Fruit fly (Drosophila melanogaster) whole organism, embryonic: Measurements from ENCODE around the gene QC.

ENCODE experiments used
- Aef1 ChIP-seq: fragments of 200-800 bp; sonication (Bioruptor generic); IDR thresholded peaks from 3 replicates; pipeline ENCODE4 v1.3.6; 2022; ENCODE audit warnings: missing biosample characterization, missing genetic modification characterization
- BEAF-32 ChIP-seq: fragments of 200-800 bp; sonication (Bioruptor generic); optimal IDR thresholded peaks from 3 replicates; lab custom pipeline; 2017; ENCODE audit warnings: missing biosample characterization, missing genetic modification characterization, mild to moderate bottlenecking, moderate library complexity, missing genetic modification reagents
- CG10267 ChIP-seq: fragments of 200-800 bp; sonication (Bioruptor generic); optimal IDR thresholded peaks from 2 replicates; lab custom pipeline; 2018; ENCODE audit warnings: missing biosample characterization, mild to moderate bottlenecking, missing genetic modification characterization, moderate library complexity
- CG11456 ChIP-seq: fragments of 200-800 bp; sonication (Bioruptor generic); IDR thresholded peaks from 3 replicates; pipeline ENCODE4 v1.3.6; 2022; ENCODE audit warnings: missing biosample characterization, missing genetic modification characterization
- CG11696 ChIP-seq: fragments of 200-800 bp; sonication (Bioruptor generic); IDR thresholded peaks from 2 replicates; pipeline ENCODE4 v1.3.6; 2022; ENCODE audit warnings: missing biosample characterization, missing genetic modification characterization
- CG11723 ChIP-seq: fragments of 200-800 bp; sonication (Bioruptor generic); optimal IDR thresholded peaks from 2 replicates; lab custom pipeline; 2017; ENCODE audit warnings: missing biosample characterization, mild to moderate bottlenecking, missing genetic modification characterization
- CG14965 ChIP-seq: fragments of 200-800 bp; sonication (Bioruptor generic); optimal IDR thresholded peaks from 2 replicates; lab custom pipeline; 2016; ENCODE audit warnings: missing biosample characterization, missing genetic modification characterization, borderline replicate concordance
- CG1647 ChIP-seq: fragments of 200-800 bp; sonication (Bioruptor generic); optimal IDR thresholded peaks from 3 replicates; lab custom pipeline; 2016; ENCODE audit warnings: missing biosample characterization, missing genetic modification characterization
- CG17359 ChIP-seq: fragments of 200-800 bp; sonication (Bioruptor generic); optimal IDR thresholded peaks from 3 replicates; lab custom pipeline; 2018; ENCODE audit warnings: missing biosample characterization, mild to moderate bottlenecking, missing genetic modification characterization, moderate library complexity
- CG17361 ChIP-seq: fragments of 200-800 bp; sonication (Bioruptor generic); IDR thresholded peaks from 3 replicates; pipeline ENCODE4 v1.3.6; 2022; ENCODE audit warnings: missing biosample characterization, missing genetic modification characterization
- CG18476 ChIP-seq: fragments of 200-800 bp; sonication (Bioruptor generic); optimal IDR thresholded peaks from 2 replicates; lab custom pipeline; 2016; ENCODE audit warnings: missing biosample characterization, mild to moderate bottlenecking, missing genetic modification characterization
- CG2202 ChIP-seq: fragments of 200-800 bp; sonication (Bioruptor generic); optimal IDR thresholded peaks from 2 replicates; lab custom pipeline; 2018; ENCODE audit warnings: missing biosample characterization, mild to moderate bottlenecking, missing genetic modification characterization
- CG2678 ChIP-seq: fragments of 200-800 bp; sonication (Bioruptor generic); optimal IDR thresholded peaks from 3 replicates; lab custom pipeline; 2019; ENCODE audit warnings: missing biosample characterization, mild to moderate bottlenecking, missing genetic modification characterization, moderate library complexity
- CG30020 ChIP-seq: fragments of 200-800 bp; optimal IDR thresholded peaks from 2 replicates; lab custom pipeline; 2019; ENCODE audit warnings: missing biosample characterization, mild to moderate bottlenecking, missing genetic modification characterization, moderate library complexity
- CG31441 ChIP-seq: fragments of 200-800 bp; sonication (Bioruptor generic); IDR thresholded peaks from 2 replicates; pipeline ENCODE4 v1.3.6; 2022; ENCODE audit warnings: missing biosample characterization, missing genetic modification characterization
- CG3163 ChIP-seq: fragments of 200-800 bp; sonication (Bioruptor generic); optimal IDR thresholded peaks from 3 replicates; lab custom pipeline; 2016; ENCODE audit warnings: missing biosample characterization, missing genetic modification characterization
- CG33213 ChIP-seq: fragments of 200-800 bp; sonication (Bioruptor generic); optimal IDR thresholded peaks from 3 replicates; lab custom pipeline; 2016; ENCODE audit warnings: missing biosample characterization, missing genetic modification characterization
- CG34422 ChIP-seq: fragments of 200-800 bp; sonication (Bioruptor generic); IDR thresholded peaks from 3 replicates; pipeline ENCODE4 v1.3.6; 2022; ENCODE audit warnings: missing biosample characterization, missing genetic modification characterization
- CG5180 ChIP-seq: fragments of 200-800 bp; sonication (Bioruptor generic); optimal IDR thresholded peaks from 3 replicates; lab custom pipeline; 2017; ENCODE audit warnings: missing biosample characterization, missing genetic modification characterization, mild to moderate bottlenecking, moderate library complexity, missing genetic modification reagents
- CG7271 ChIP-seq: fragments of 200-800 bp; sonication (Bioruptor generic); optimal IDR thresholded peaks from 2 replicates; lab custom pipeline; 2018; ENCODE audit warnings: missing biosample characterization, mild to moderate bottlenecking, missing genetic modification characterization, moderate library complexity
- CG7745 ChIP-seq: fragments of 200-800 bp; sonication (Bioruptor generic); optimal IDR thresholded peaks from 2 replicates; lab custom pipeline; 2018; ENCODE audit warnings: missing biosample characterization, mild to moderate bottlenecking, missing genetic modification characterization, moderate library complexity
- CoRest ChIP-seq: fragments of 200-800 bp; sonication (Bioruptor generic); optimal IDR thresholded peaks from 3 replicates; lab custom pipeline; 2018; ENCODE audit warnings: missing biosample characterization, mild to moderate bottlenecking, missing genetic modification characterization, moderate library complexity
- E2f1 ChIP-seq: fragments of 200-800 bp; sonication (Bioruptor generic); IDR thresholded peaks from 2 replicates; pipeline ENCODE4 v1.3.6; 2022; ENCODE audit warnings: missing biosample characterization, missing genetic modification characterization
- HHEX ChIP-seq: fragments of 200-800 bp; sonication (Bioruptor generic); optimal IDR thresholded peaks from 3 replicates; lab custom pipeline; 2017; ENCODE audit warnings: missing biosample characterization, mild to moderate bottlenecking, missing genetic modification characterization, missing genetic modification reagents
- HLH4C ChIP-seq: fragments of 200-800 bp; sonication (Bioruptor generic); IDR thresholded peaks from 3 replicates; pipeline ENCODE4 v1.3.6; 2022; ENCODE audit warnings: missing biosample characterization, missing genetic modification characterization; ENCODE audit not compliant: partially characterized antibody
- Hey ChIP-seq: fragments of 200-800 bp; sonication (Bioruptor generic); optimal IDR thresholded peaks from 3 replicates; lab custom pipeline; 2018; ENCODE audit warnings: missing biosample characterization, mild to moderate bottlenecking, missing genetic modification characterization
- Kr ChIP-seq: fragments of 200-800 bp; sonication (Bioruptor generic); optimal IDR thresholded peaks from 2 replicates; lab custom pipeline; 2017; ENCODE audit warnings: missing biosample characterization, mild to moderate bottlenecking, missing genetic modification characterization
- MESR4 ChIP-seq: fragments of 200-800 bp; sonication (Bioruptor generic); optimal IDR thresholded peaks from 2 replicates; lab custom pipeline; 2018; ENCODE audit warnings: missing biosample characterization, mild to moderate bottlenecking, missing genetic modification characterization, moderate library complexity
- Mad ChIP-seq: fragments of 200-800 bp; sonication (Bioruptor generic); optimal IDR thresholded peaks from 2 replicates; lab custom pipeline; 2016; ENCODE audit warnings: missing biosample characterization, missing genetic modification characterization
- NFAT ChIP-seq: fragments of 200-800 bp; sonication (Bioruptor generic); IDR thresholded peaks from 2 replicates; pipeline ENCODE4 v1.3.6; 2022; ENCODE audit warnings: missing biosample characterization, missing genetic modification characterization
- NK7.1 ChIP-seq: fragments of 200-800 bp; sonication (Bioruptor generic); optimal IDR thresholded peaks from 3 replicates; lab custom pipeline; 2016; ENCODE audit warnings: missing biosample characterization, missing genetic modification characterization
- Sox102F ChIP-seq: fragments of 200-800 bp; sonication (Bioruptor generic); optimal IDR thresholded peaks from 2 replicates; lab custom pipeline; 2018; ENCODE audit warnings: missing biosample characterization, mild to moderate bottlenecking, missing genetic modification characterization, moderate library complexity
- ato ChIP-seq: fragments of 200-800 bp; sonication (Bioruptor generic); IDR thresholded peaks from 2 replicates; pipeline ENCODE4 v1.3.6; 2022; ENCODE audit warnings: missing biosample characterization, missing genetic modification characterization; ENCODE audit not compliant: partially characterized antibody
- da ChIP-seq: fragments of 200-800 bp; sonication (Bioruptor generic); optimal IDR thresholded peaks from 2 replicates; lab custom pipeline; 2016; ENCODE audit warnings: missing biosample characterization, missing genetic modification characterization
- danr ChIP-seq: fragments of 200-800 bp; sonication (Bioruptor generic); IDR thresholded peaks from 2 replicates; pipeline ENCODE4 v1.3.6; 2022; ENCODE audit warnings: missing biosample characterization, missing genetic modification characterization
- dmrt11E ChIP-seq: fragments of 200-800 bp; sonication (Bioruptor generic); optimal IDR thresholded peaks from 3 replicates; lab custom pipeline; 2018; ENCODE audit warnings: missing biosample characterization, mild to moderate bottlenecking, missing genetic modification characterization, moderate library complexity
- emc ChIP-seq: fragments of 200-800 bp; sonication (Bioruptor generic); optimal IDR thresholded peaks from 2 replicates; lab custom pipeline; 2016; ENCODE audit warnings: missing biosample characterization, missing genetic modification characterization
- ems ChIP-seq: fragments of 200-800 bp; sonication (Bioruptor generic); optimal IDR thresholded peaks from 3 replicates; lab custom pipeline; 2016; ENCODE audit warnings: missing biosample characterization, missing genetic modification characterization
- gcm ChIP-seq: fragments of 200-800 bp; sonication (Bioruptor generic); optimal IDR thresholded peaks from 2 replicates; lab custom pipeline; 2019; ENCODE audit warnings: missing biosample characterization, mild to moderate bottlenecking, missing genetic modification characterization, moderate library complexity
- hbn ChIP-seq: fragments of 200-800 bp; sonication (Bioruptor generic); IDR thresholded peaks from 2 replicates; pipeline ENCODE4 v1.3.6; 2022; ENCODE audit warnings: missing biosample characterization, missing genetic modification characterization; ENCODE audit not compliant: partially characterized antibody
- nau ChIP-seq: fragments of 200-800 bp; sonication (Bioruptor generic); optimal IDR thresholded peaks from 3 replicates; lab custom pipeline; 2017; ENCODE audit warnings: missing biosample characterization, mild to moderate bottlenecking, missing genetic modification characterization, missing genetic modification reagents
- nerfin-1 ChIP-seq: fragments of 200-800 bp; sonication (Bioruptor generic); optimal IDR thresholded peaks from 3 replicates; lab custom pipeline; 2019; ENCODE audit warnings: missing biosample characterization, mild to moderate bottlenecking, missing genetic modification characterization, moderate library complexity
- nmo ChIP-seq: fragments of 200-800 bp; sonication (Bioruptor generic); optimal IDR thresholded peaks from 2 replicates; lab custom pipeline; 2018; ENCODE audit warnings: missing biosample characterization, mild to moderate bottlenecking, missing genetic modification characterization, moderate library complexity
- repo ChIP-seq: fragments of 200-800 bp; sonication (Bioruptor generic); optimal IDR thresholded peaks from 2 replicates; lab custom pipeline; 2016; ENCODE audit warnings: missing biosample characterization, missing genetic modification characterization
- schlank ChIP-seq: fragments of 200-800 bp; sonication (Bioruptor generic); optimal IDR thresholded peaks from 2 replicates; lab custom pipeline; 2018; ENCODE audit warnings: missing biosample characterization, mild to moderate bottlenecking, missing genetic modification characterization
- tgo ChIP-seq: fragments of 200-800 bp; sonication (Bioruptor generic); IDR thresholded peaks from 3 replicates; pipeline ENCODE4 v1.3.6; 2022; ENCODE audit warnings: missing biosample characterization, missing genetic modification characterization
- vvl ChIP-seq: fragments of 200-800 bp; sonication (Bioruptor generic); IDR thresholded peaks from 2 replicates; pipeline ENCODE4 v1.3.6; 2022; ENCODE audit warnings: missing biosample characterization, missing genetic modification characterization
- yki ChIP-seq: fragments of >200 bp; optimal IDR thresholded peaks from 3 replicates; lab custom pipeline; 2018

Gene QC

DNA sequence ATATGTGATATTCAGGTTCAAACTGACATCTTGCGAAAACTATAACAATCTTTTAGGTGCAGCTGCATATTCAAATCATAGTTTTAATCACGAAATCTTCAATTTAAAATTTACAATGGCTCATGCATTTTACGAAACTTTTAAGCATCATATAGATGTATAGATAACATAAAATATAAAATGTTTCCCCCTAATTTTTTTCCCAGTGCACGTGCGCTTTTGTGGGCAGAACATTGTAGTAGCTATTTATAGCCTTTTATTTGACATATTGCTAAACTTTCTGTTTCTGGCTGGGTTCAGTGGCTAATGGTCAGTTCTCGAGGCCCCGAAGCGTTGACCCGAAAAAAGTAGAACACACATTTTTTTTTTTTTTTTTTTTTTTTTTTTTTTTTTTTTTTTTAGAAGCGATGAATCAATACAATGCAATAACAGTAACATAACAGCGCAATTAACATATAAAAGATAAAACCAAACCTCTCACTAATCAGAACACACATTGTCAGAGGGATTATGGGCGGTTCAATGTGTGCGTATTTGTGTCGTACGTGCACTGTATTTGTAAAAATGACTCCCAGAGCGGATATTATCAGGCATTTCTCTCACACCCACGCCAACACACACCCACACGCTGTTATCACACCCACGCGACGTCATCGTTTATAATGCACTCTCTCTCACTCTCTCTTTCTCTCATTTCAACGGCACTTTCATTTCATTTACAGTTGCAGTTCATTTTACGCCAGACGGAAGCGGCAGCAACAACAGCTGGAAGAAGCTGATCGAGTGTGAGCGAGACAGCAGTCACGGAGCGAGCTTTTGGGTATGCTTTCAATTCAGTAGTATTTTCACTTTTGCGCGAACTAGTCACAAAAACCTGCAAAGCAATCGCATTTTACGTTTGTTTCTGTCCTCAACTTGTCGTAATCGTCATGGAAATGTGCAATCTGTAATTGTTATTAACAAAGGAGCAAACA, 24.0 kb upstream of the QC start (continued):
- no peak for TF ChIP-seq CG11696 (GFP tag; lab: Robert Waterston, UW)
- TF ChIP-seq HHEX (GFP tag; lab: Kevin White, UChicago), result no peak
- TF ChIP-seq CG33213 (GFP tag; lab: Kevin White, UChicago), result peak; percentile 5
- no peak for TF ChIP-seq NFAT (GFP tag; lab: Robert Waterston, UW)
- TF ChIP-seq CG14965 (GFP tag; lab: Kevin White, UChicago), result no peak
- no peak for TF ChIP-seq MESR4
- TF ChIP-seq tgo (GFP tag; lab: Robert Waterston, UW), result peak; percentile 32; the same call in 2 of the 3 replicates
- peak; percentile 70 for TF ChIP-seq CG2678 (tag; lab: Kevin White, UChicago)
- no peak for TF ChIP-seq Kr
- TF ChIP-seq CG30020, result no peak
- no peak for TF ChIP-seq nerfin-1
- no peak for TF ChIP-seq CG7271
- TF ChIP-seq danr (GFP tag; lab: Robert Waterston, UW), result no peak
- peak; percentile 67 for TF ChIP-seq CoRest
- 0 out of 3 replicates have a peak, but pooled peaks have one; percentile 13 for TF ChIP-seq CG34422 (GFP tag; lab: Robert Waterston, UW)
- no peak for TF ChIP-seq Hey (tag; lab: Kevin White, UChicago)
- TF ChIP-seq hbn, result no peak
- TF ChIP-seq nmo (GFP tag; lab: Kevin White, UChicago), result peak; percentile 65
- peak; percentile 74 for TF ChIP-seq Sox102F (GFP tag; lab: Kevin White, UChicago)
- no peak for TF ChIP-seq Aef1 (GFP tag; lab: Robert Waterston, UW)
- TF ChIP-seq yki (lab: Kevin White, UChicago), result no peak
- no peak for TF ChIP-seq schlank (tag; lab: Kevin White, UChicago)
- TF ChIP-seq CG5180 (GFP tag; lab: Kevin White, UChicago), result no peak
- TF ChIP-seq gcm (GFP tag; lab: Kevin White, UChicago), result peak; percentile 13
- no peak for TF ChIP-seq CG3163 (GFP tag; lab: Kevin White, UChicago)
- no peak for TF ChIP-seq BEAF-32 (GFP tag; lab: Kevin White, UChicago)
- TF ChIP-seq CG17359 (tag; lab: Kevin White, UChicago), result peak; percentile 77
- peak; percentile 20 for TF ChIP-seq Mad (GFP tag; lab: Kevin White, UChicago)
- TF ChIP-seq CG1647 (GFP tag; lab: Kevin White, UChicago), result no peak
- TF ChIP-seq da (GFP tag; lab: Kevin White, UChicago), result no peak
- TF ChIP-seq CG7745, result no peak
- no peak for TF ChIP-seq NK7.1 (GFP tag; lab: Kevin White, UChicago)
- no peak for TF ChIP-seq nau (GFP tag; lab: Kevin White, UChicago)
- TF ChIP-seq CG2202 (tag; lab: Kevin White, UChicago), result no peak
- no peak for TF ChIP-seq repo (GFP tag; lab: Kevin White, UChicago)
- TF ChIP-seq ems (GFP tag; lab: Kevin White, UChicago), result peak; percentile 15
- no peak for TF ChIP-seq ato (GFP tag; lab: Robert Waterston, UW)
- TF ChIP-seq CG18476 (GFP tag; lab: Kevin White, UChicago), result no peak
- TF ChIP-seq dmrt11E (tag; lab: Kevin White, UChicago), result peak; percentile 25
- peak; percentile 59 for TF ChIP-seq CG31441 (GFP tag; lab: Robert Waterston, UW)
- peak; percentile 25 for TF ChIP-seq CG11723 (GFP tag; lab: Kevin White, UChicago)
- no peak for TF ChIP-seq emc (GFP tag; lab: Kevin White, UChicago)
- TF ChIP-seq CG11456 (GFP tag; lab: Robert Waterston, UW), result no peak
- peak; percentile 67 for TF ChIP-seq CG17361
- TF ChIP-seq E2f1, result no peak
- no peak for TF ChIP-seq HLH4C (GFP tag; lab: Robert Waterston, UW)
- peak; percentile 22; the same call in 1 of the 2 replicates for TF ChIP-seq vvl (GFP tag; lab: Robert Waterston, UW)
- no peak for TF ChIP-seq CG10267 (tag; lab: Kevin White, UChicago)
